Fruit fly (Drosophila melanogaster) whole organism, embryonic: Measurements from ENCODE around the gene Cyp4ac2.

ENCODE experiments used
- Atf3 ChIP-seq: fragments of 200-800 bp; sonication (Bioruptor generic); optimal IDR thresholded peaks from 3 replicates; lab custom pipeline; 2016; ENCODE audit warnings: missing biosample characterization, missing genetic modification characterization
- Bdp1 ChIP-seq: fragments of 200-800 bp; sonication (Bioruptor generic); optimal IDR thresholded peaks from 3 replicates; lab custom pipeline; 2016; ENCODE audit warnings: missing biosample characterization, missing genetic modification characterization
- CG10959 ChIP-seq: fragments of 200-800 bp; sonication (Bioruptor generic); IDR thresholded peaks from 2 replicates; pipeline ENCODE4 v1.3.6; 2022; ENCODE audit warnings: missing biosample characterization, missing genetic modification characterization
- CG11093 ChIP-seq: fragments of 200-800 bp; sonication (Bioruptor generic); IDR thresholded peaks from 3 replicates; pipeline ENCODE4 v1.3.6; 2022; ENCODE audit warnings: missing biosample characterization, missing genetic modification characterization
- CG11695 ChIP-seq: fragments of 200-800 bp; sonication (Bioruptor generic); IDR thresholded peaks from 3 replicates; pipeline ENCODE4 v1.3.6; 2022; ENCODE audit warnings: missing biosample characterization, missing genetic modification characterization
- CG12155 ChIP-seq: fragments of 200-800 bp; sonication (Bioruptor generic); optimal IDR thresholded peaks from 3 replicates; lab custom pipeline; 2016; ENCODE audit warnings: missing biosample characterization, missing genetic modification characterization
- CG12236 ChIP-seq: fragments of 200-800 bp; sonication (Bioruptor generic); optimal IDR thresholded peaks from 2 replicates; lab custom pipeline; 2016; ENCODE audit warnings: missing biosample characterization, missing genetic modification characterization
- CG14014 ChIP-seq: fragments of 200-800 bp; sonication (Bioruptor generic); IDR thresholded peaks from 2 replicates; pipeline ENCODE4 v1.3.6; 2022; ENCODE audit warnings: missing biosample characterization, missing genetic modification characterization
- CG15269 ChIP-seq: fragments of 200-800 bp; sonication (Bioruptor generic); optimal IDR thresholded peaks from 2 replicates; lab custom pipeline; 2018; ENCODE audit warnings: missing biosample characterization, mild to moderate bottlenecking, missing genetic modification characterization, moderate library complexity
- CG17186 ChIP-seq: fragments of 200-800 bp; sonication (Bioruptor generic); optimal IDR thresholded peaks from 3 replicates; lab custom pipeline; 2017; ENCODE audit warnings: missing biosample characterization, missing genetic modification reagents, missing genetic modification characterization
- CG2199 ChIP-seq: fragments of 200-800 bp; sonication (Bioruptor generic); IDR thresholded peaks from 3 replicates; pipeline ENCODE4 v1.3.6; 2022; ENCODE audit warnings: missing biosample characterization, missing genetic modification characterization
- CG2678 ChIP-seq: fragments of 200-800 bp; sonication (Bioruptor generic); optimal IDR thresholded peaks from 3 replicates; lab custom pipeline; 2019; ENCODE audit warnings: missing biosample characterization, mild to moderate bottlenecking, missing genetic modification characterization, moderate library complexity
- CG3281 ChIP-seq: fragments of 200-800 bp; sonication (Bioruptor generic); optimal IDR thresholded peaks from 3 replicates; lab custom pipeline; 2017; ENCODE audit warnings: missing biosample characterization, mild to moderate bottlenecking, missing genetic modification characterization
- CG3838 ChIP-seq: fragments of 200-800 bp; sonication (Bioruptor generic); optimal IDR thresholded peaks from 3 replicates; lab custom pipeline; 2016; ENCODE audit warnings: missing biosample characterization, missing genetic modification characterization
- CG4730 ChIP-seq: fragments of 200-800 bp; sonication (Bioruptor generic); IDR thresholded peaks from 2 replicates; pipeline ENCODE4 v1.3.6; 2022; ENCODE audit warnings: missing biosample characterization, missing genetic modification characterization
- CG5245 ChIP-seq: fragments of 200-800 bp; sonication (Bioruptor generic); optimal IDR thresholded peaks from 3 replicates; lab custom pipeline; 2016; ENCODE audit warnings: missing biosample characterization, missing genetic modification characterization
- CG6654 ChIP-seq: fragments of 200-800 bp; sonication (Bioruptor generic); optimal IDR thresholded peaks from 2 replicates; lab custom pipeline; 2017; ENCODE audit warnings: missing biosample characterization, mild to moderate bottlenecking, missing genetic modification characterization
- CG6765 ChIP-seq: fragments of 200-800 bp; sonication (Bioruptor generic); optimal IDR thresholded peaks from 3 replicates; lab custom pipeline; 2017; ENCODE audit warnings: missing biosample characterization, mild to moderate bottlenecking, missing genetic modification characterization
- CG7839 ChIP-seq: fragments of 200-800 bp; sonication (Bioruptor generic); optimal IDR thresholded peaks from 3 replicates; lab custom pipeline; 2018; ENCODE audit warnings: missing biosample characterization, mild to moderate bottlenecking, missing genetic modification characterization, moderate library complexity
- CG7928 ChIP-seq: fragments of 200-800 bp; sonication (Bioruptor generic); optimal IDR thresholded peaks from 2 replicates; lab custom pipeline; 2017; ENCODE audit warnings: missing biosample characterization, mild to moderate bottlenecking, missing genetic modification characterization
- CG9437 ChIP-seq: fragments of 200-800 bp; sonication (Bioruptor generic); optimal IDR thresholded peaks from 2 replicates; lab custom pipeline; 2018; ENCODE audit warnings: missing biosample characterization, mild to moderate bottlenecking, missing genetic modification characterization
- CG9797 ChIP-seq: fragments of 200-800 bp; sonication (Bioruptor generic); optimal IDR thresholded peaks from 3 replicates; lab custom pipeline; 2018; ENCODE audit warnings: missing biosample characterization, mild to moderate bottlenecking, missing genetic modification characterization
- CrebB ChIP-seq: fragments of 200-800 bp; sonication (Bioruptor generic); optimal IDR thresholded peaks from 3 replicates; lab custom pipeline; 2018; ENCODE audit warnings: missing biosample characterization, mild to moderate bottlenecking, missing genetic modification characterization
- D ChIP-seq, 2 experiments: fragments of 200-800 bp in 1 of 2; fragments of >200 bp in 1 of 2; sonication (Bioruptor generic) in 1 of 2; optimal IDR thresholded peaks; 2 replicates in 1 of 2; 3 replicates in 1 of 2; lab custom pipeline; 2017; ENCODE audit warnings: mild to moderate bottlenecking in 1 of 2, missing biosample characterization in 1 of 2, missing genetic modification characterization in 1 of 2, missing genetic modification reagents in 1 of 2
- Dad ChIP-seq: fragments of 200-800 bp; sonication (Bioruptor generic); optimal IDR thresholded peaks from 3 replicates; lab custom pipeline; 2016; ENCODE audit warnings: missing biosample characterization, missing genetic modification characterization
- GATAe ChIP-seq: fragments of 200-800 bp; sonication (Bioruptor generic); conservative IDR thresholded peaks from 2 replicates; pipeline ENCODE4 v1.3.6; 2022; ENCODE audit warnings: missing biosample characterization, missing genetic modification characterization
- HLH4C ChIP-seq: fragments of 200-800 bp; sonication (Bioruptor generic); IDR thresholded peaks from 3 replicates; pipeline ENCODE4 v1.3.6; 2022; ENCODE audit warnings: missing biosample characterization, missing genetic modification characterization; ENCODE audit not compliant: partially characterized antibody
- Hmx ChIP-seq: fragments of 200-800 bp; sonication (Bioruptor generic); optimal IDR thresholded peaks from 2 replicates; lab custom pipeline; 2016; ENCODE audit warnings: missing biosample characterization, missing genetic modification characterization
- Hr51 ChIP-seq, 2 experiments: fragments of 200-800 bp; sonication (Bioruptor generic); optimal IDR thresholded peaks; 2 replicates in 1 of 2; 3 replicates in 1 of 2; lab custom pipeline; 2016 to 2018; ENCODE audit warnings: missing biosample characterization in 2 of 2, missing genetic modification characterization in 2 of 2, mild to moderate bottlenecking in 1 of 2, moderate library complexity in 1 of 2
- Mad ChIP-seq: fragments of 200-800 bp; sonication (Bioruptor generic); optimal IDR thresholded peaks from 2 replicates; lab custom pipeline; 2016; ENCODE audit warnings: missing biosample characterization, missing genetic modification characterization
- Rx ChIP-seq: fragments of 200-800 bp; sonication (Bioruptor generic); IDR thresholded peaks from 2 replicates; pipeline ENCODE4 v1.3.6; 2022; ENCODE audit warnings: missing biosample characterization, missing genetic modification characterization
- Six4 ChIP-seq: fragments of 200-800 bp; sonication (Bioruptor generic); optimal IDR thresholded peaks from 2 replicates; lab custom pipeline; 2016; ENCODE audit warnings: missing biosample characterization, missing genetic modification characterization
- Xrp1 ChIP-seq: fragments of 200-800 bp; sonication (Bioruptor generic); IDR thresholded peaks from 2 replicates; pipeline ENCODE4 v1.3.6; 2022; ENCODE audit warnings: missing biosample characterization, missing genetic modification characterization
- abd-A ChIP-seq: fragments of 200-800 bp; sonication (Bioruptor generic); optimal IDR thresholded peaks from 3 replicates; lab custom pipeline; 2019; ENCODE audit warnings: missing biosample characterization, mild to moderate bottlenecking, missing genetic modification characterization, moderate library complexity
- ash1 ChIP-seq: fragments of 200-800 bp; sonication (Bioruptor generic); optimal IDR thresholded peaks from 2 replicates; lab custom pipeline; 2018; ENCODE audit warnings: missing biosample characterization, mild to moderate bottlenecking, missing genetic modification characterization
- bab2 ChIP-seq: fragments of 200-800 bp; sonication (Bioruptor generic); optimal IDR thresholded peaks from 2 replicates; lab custom pipeline; 2016; ENCODE audit warnings: missing biosample characterization, missing genetic modification characterization
- bbx ChIP-seq: fragments of 200-800 bp; sonication (Bioruptor generic); IDR thresholded peaks from 2 replicates; pipeline ENCODE4 v1.3.6; 2022; ENCODE audit warnings: missing biosample characterization, missing genetic modification characterization; ENCODE audit not compliant: partially characterized antibody
- fd64A ChIP-seq: fragments of 200-800 bp; sonication (Bioruptor generic); optimal IDR thresholded peaks from 3 replicates; lab custom pipeline; 2018; ENCODE audit warnings: missing biosample characterization, mild to moderate bottlenecking, missing genetic modification characterization
- gem ChIP-seq: fragments of 200-800 bp; sonication (Bioruptor generic); optimal IDR thresholded peaks from 2 replicates; lab custom pipeline; 2019; ENCODE audit warnings: missing biosample characterization, mild to moderate bottlenecking, missing genetic modification characterization, moderate library complexity
- grau ChIP-seq: fragments of 200-800 bp; optimal IDR thresholded peaks from 3 replicates; lab custom pipeline; 2019; ENCODE audit warnings: missing biosample characterization, mild to moderate bottlenecking, missing genetic modification characterization, moderate library complexity
- gro ChIP-seq: fragments of 200-800 bp; sonication (Bioruptor generic); optimal IDR thresholded peaks from 2 replicates; lab custom pipeline; 2016; ENCODE audit warnings: missing biosample characterization, missing genetic modification characterization
- jigr1 ChIP-seq: fragments of 200-800 bp; sonication (Bioruptor generic); IDR thresholded peaks from 3 replicates; pipeline ENCODE4 v1.3.6; 2022; ENCODE audit warnings: missing biosample characterization, missing genetic modification characterization
- lab ChIP-seq: fragments of 200-800 bp; sonication (Bioruptor generic); optimal IDR thresholded peaks from 3 replicates; lab custom pipeline; 2017; ENCODE audit warnings: missing biosample characterization, missing genetic modification characterization, mild to moderate bottlenecking, moderate library complexity, missing genetic modification reagents
- lola ChIP-seq, 3 experiments: fragments of >200 bp in 2 of 3; fragments of 200-800 bp in 1 of 3; sonication (Bioruptor generic) in 1 of 3; optimal IDR thresholded peaks; 2 replicates each; lab custom pipeline; 2017 to 2019; ENCODE audit warnings: missing biosample characterization in 3 of 3, missing genetic modification characterization in 3 of 3, mild to moderate bottlenecking in 1 of 3, moderate library complexity in 1 of 3
- luna ChIP-seq: fragments of 200-800 bp; sonication (Bioruptor generic); optimal IDR thresholded peaks from 2 replicates; lab custom pipeline; 2016; ENCODE audit warnings: missing biosample characterization, missing genetic modification characterization
- mam ChIP-seq: fragments of 200-800 bp; sonication (Bioruptor generic); optimal IDR thresholded peaks from 3 replicates; lab custom pipeline; 2016; ENCODE audit warnings: missing biosample characterization, missing genetic modification characterization
- oc ChIP-seq: fragments of 200-800 bp; sonication (Bioruptor generic); optimal IDR thresholded peaks from 2 replicates; lab custom pipeline; 2018; ENCODE audit warnings: missing biosample characterization, mild to moderate bottlenecking, missing genetic modification characterization, moderate library complexity
- pfk ChIP-seq: fragments of 200-800 bp; sonication (Bioruptor generic); optimal IDR thresholded peaks from 2 replicates; lab custom pipeline; 2018; ENCODE audit warnings: missing biosample characterization, mild to moderate bottlenecking, missing genetic modification characterization, moderate library complexity
- pzg ChIP-seq: fragments of 200-800 bp; sonication (Bioruptor generic); optimal IDR thresholded peaks from 3 replicates; lab custom pipeline; 2018; ENCODE audit warnings: missing biosample characterization, mild to moderate bottlenecking, missing genetic modification characterization, moderate library complexity
- zen2 ChIP-seq: fragments of 200-800 bp; sonication (Bioruptor generic); IDR thresholded peaks from 3 replicates; pipeline ENCODE4 v1.3.6; 2022; ENCODE audit warnings: missing biosample characterization, missing genetic modification characterization; ENCODE audit not compliant: partially characterized antibody

The Cyp4ac2 gene

DNA sequence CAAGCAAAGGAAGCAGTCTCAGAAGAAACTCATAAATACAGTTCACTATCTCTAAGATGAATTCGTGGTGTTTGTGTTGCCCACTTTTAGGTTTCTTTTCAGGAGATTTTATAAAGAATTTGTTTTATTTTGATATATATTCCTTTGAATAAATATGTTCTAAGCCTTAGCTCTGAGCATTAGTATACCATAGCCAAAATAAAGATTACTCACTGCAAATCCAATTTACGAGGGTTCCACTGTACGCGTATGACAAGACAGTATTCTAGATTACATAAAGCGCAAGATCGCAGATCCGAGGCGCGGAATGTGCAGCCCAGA lies 26.4 kb downstream of the Cyp4ac2 start (continued):
- TF ChIP-seq CG7839 (tag; lab: Kevin White, UChicago) (peak; percentile 1), Atf3 (GFP tag; lab: Kevin White, UChicago) (no peak), Hr51 (GFP tag; optimal IDR thresholded peaks at IDR 0.05; lab: Kevin White, UChicago) (no peak), CG9437 (GFP tag; lab: Kevin White, UChicago) (no peak), CG9797 (GFP tag; lab: Kevin White, UChicago) (no peak), lab (GFP tag; lab: Kevin White, UChicago) (no peak), CG14014 (no peak), CG10959 (no peak), grau (peak; percentile 87), pfk (GFP tag; lab: Kevin White, UChicago) (no peak), Six4 (GFP tag; lab: Kevin White, UChicago) (no peak), Hmx (no peak), CG5245 (GFP tag; lab: Kevin White, UChicago) (no peak), HLH4C (GFP tag; lab: Robert Waterston, UW) (no peak), D (optimal IDR thresholded peaks at IDR 0.05; lab: Kevin White, UChicago) (no peak), D (GFP tag; optimal IDR thresholded peaks at IDR 0.05; lab: Kevin White, UChicago) (no peak), Rx (no peak), CG6765 (GFP tag; lab: Kevin White, UChicago) (no peak), CG15269 (tag; lab: Kevin White, UChicago) (no peak), pzg (GFP tag; lab: Kevin White, UChicago) (no peak), gro (GFP tag; lab: Kevin White, UChicago) (no peak), CG6654 (GFP tag; lab: Kevin White, UChicago) (no peak), gem (tag; lab: Kevin White, UChicago) (peak; percentile 25), bbx (no peak), jigr1 (GFP tag; lab: Robert Waterston, UW) (no peak)

DNA sequence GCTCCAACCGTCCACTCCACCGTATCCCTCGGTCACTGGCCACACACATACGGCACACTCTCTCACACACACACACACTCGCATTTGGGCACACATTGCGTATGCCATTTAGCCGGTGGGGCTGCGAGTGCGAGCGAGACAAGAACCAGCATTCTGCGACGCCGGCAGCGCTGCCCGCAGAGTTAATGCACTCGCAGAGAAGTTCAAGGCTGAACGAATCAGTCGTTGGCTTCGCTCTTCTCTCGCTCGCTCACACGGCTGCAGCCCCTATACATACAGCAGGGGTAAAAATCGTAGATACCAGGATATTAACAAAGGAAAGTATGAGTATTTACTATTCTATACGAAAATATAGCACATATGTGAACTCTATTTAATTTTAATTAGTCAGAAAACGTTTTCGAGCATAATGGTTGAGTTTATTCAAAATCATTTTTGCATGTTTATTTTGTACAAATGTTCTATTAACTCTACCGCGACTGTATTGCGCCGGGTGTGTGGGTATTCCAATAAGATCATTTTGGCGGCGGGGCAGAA lies 26.9 kb downstream of the Cyp4ac2 start:
- TF ChIP-seq luna (GFP tag; lab: Kevin White, UChicago) (no peak), CG2678 (tag; lab: Kevin White, UChicago) (peak; percentile 82), bbx (no peak), CG17186 (GFP tag; lab: Kevin White, UChicago) (peak; percentile 63), CG11093 (peak; percentile 58; the same call in 2 of the 3 replicates), Xrp1 (GFP tag; lab: Robert Waterston, UW) (peak; percentile 85), ash1 (GFP tag; lab: Kevin White, UChicago) (no peak), bab2 (GFP tag; lab: Kevin White, UChicago) (peak; percentile 55), lola (GFP tag; optimal IDR thresholded peaks at IDR 0.05; lab: Kevin White, UChicago) (peak in 1 of 3 experiments; percentile 86), Bdp1 (peak; percentile 53), CG4730 (GFP tag; lab: Robert Waterston, UW) (no peak), fd64A (peak; percentile 65), mam (GFP tag; lab: Kevin White, UChicago) (peak; percentile 64), Dad (peak; percentile 44), CG11695 (GFP tag; lab: Robert Waterston, UW) (peak; percentile 78), CG3838 (GFP tag; lab: Kevin White, UChicago) (no peak), oc (peak; percentile 66), GATAe (GFP tag; lab: Robert Waterston, UW) (no peak), Mad (GFP tag; lab: Kevin White, UChicago) (peak; percentile 16), CG12155 (GFP tag; lab: Kevin White, UChicago) (peak; percentile 57), zen2 (GFP tag; lab: Robert Waterston, UW) (no peak), CG7839 (tag; lab: Kevin White, UChicago) (peak; percentile 83), CG2199 (GFP tag; lab: Robert Waterston, UW) (no peak), CG12236 (GFP tag; lab: Kevin White, UChicago) (peak; percentile 58), CrebB (tag; lab: Kevin White, UChicago) (peak; percentile 41), CG7928 (GFP tag; lab: Kevin White, UChicago) (no peak), abd-A (tag; lab: Kevin White, UChicago) (no peak), CG3281 (GFP tag; lab: Kevin White, UChicago) (peak; percentile 42)
